Worm (Caenorhabditis elegans): ENCODE results near the gene ham-2.

ce11 chrX:4521166-4521565 lies 33.3 kb upstream of the ham-2 start:
- TF ChIP-seq pqm-1 (tag; optimal IDR thresholded peaks at IDR 0.05) (no peak), ceh-48 (tag; optimal IDR thresholded peaks at IDR 0.05) (peak; percentile 54), Y22D7AL.16 (tag; optimal IDR thresholded peaks at IDR 0.05) (no peak)
